Worm (Caenorhabditis elegans): Measurements from ENCODE around the gene pals-16.

DNA sequence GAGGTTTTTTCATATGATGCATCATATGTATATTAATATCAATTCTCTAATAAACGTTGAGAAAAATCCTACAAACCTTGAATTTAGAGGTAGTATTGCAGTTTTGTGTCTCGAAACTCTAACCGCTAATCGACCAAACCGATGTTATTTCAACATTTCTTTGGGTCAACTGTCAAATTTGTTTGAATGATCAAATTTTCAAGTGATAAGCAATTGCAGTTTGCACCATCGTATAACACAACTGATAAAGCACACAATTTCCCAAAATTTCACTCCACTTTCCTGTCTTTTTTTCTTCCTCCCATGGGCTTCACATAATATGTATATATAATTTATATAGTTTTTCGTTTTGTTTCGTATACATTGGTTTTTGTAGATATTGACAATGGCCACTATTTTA is 15.7 kb upstream of the pals-16 start, which contains the start of the genes fbxa-138 and Y82E9BR.5:
- no peak for TF ChIP-seq klf-2 (GFP tag; conservative IDR thresholded peaks at IDR 0.05)
- no peak for TF ChIP-seq ztf-29 (GFP tag; IDR thresholded peaks at IDR 0.05)
- no peak for TF ChIP-seq cog-1 (tag; optimal IDR thresholded peaks at IDR 0.05)
- TF ChIP-seq flt-1 (GFP tag; IDR thresholded peaks at IDR 0.05), result no peak
- no peak for TF ChIP-seq tab-1 (GFP tag; IDR thresholded peaks at IDR 0.05)
- no peak for TF ChIP-seq ztf-23 (GFP tag; IDR thresholded peaks at IDR 0.05)
- TF ChIP-seq T22C8.4 (GFP tag; IDR thresholded peaks at IDR 0.05), result no peak
- no peak for TF ChIP-seq med-1 (GFP tag; optimal IDR thresholded peaks at IDR 0.05; ENCODE audit: insufficient read depth)

All from whole organism, midembryonic.